Worm (Caenorhabditis elegans) whole organism, L4/young adult: ENCODE data around the gene str-193.

Experiments used
- dao-5 ChIP-seq: sonication (generic microtip); optimal IDR thresholded peaks from 2 replicates; lab custom pipeline; 2016; ENCODE audit warnings: missing genotype, missing genetic modification characterization, moderate library complexity, missing compliant biosample characterization
- him-1 ChIP-seq: sonication (generic microtip); optimal IDR thresholded peaks from 2 replicates; lab custom pipeline; 2016; ENCODE audit warnings: missing genotype, missing genetic modification reagents, missing genetic modification characterization, missing compliant biosample characterization

DNA sequence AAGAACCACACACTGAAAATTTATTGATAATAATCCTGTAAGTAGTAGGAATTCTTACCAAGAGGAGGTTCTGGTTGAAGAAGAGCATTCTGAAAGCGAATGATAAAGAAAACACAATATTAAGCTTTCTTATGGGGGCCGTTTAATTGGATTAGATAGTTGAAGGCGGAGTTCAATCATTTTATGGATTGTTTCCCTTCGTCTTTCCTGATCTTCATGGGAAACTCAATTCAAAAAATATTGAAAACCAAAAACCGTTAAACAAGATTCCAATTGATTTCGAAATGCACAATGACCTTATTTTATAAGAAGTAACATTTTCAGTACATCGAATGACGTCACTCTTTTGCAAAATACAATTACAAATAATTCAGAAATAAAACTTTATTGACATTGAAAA lies 22.5 kb downstream of the str-193 start, which contains the start of gene F46B6.13:
- TF ChIP-seq him-1 (tag; lab: Kevin White, UChicago) = no peak
- no peak for TF ChIP-seq dao-5
